Fruit fly (Drosophila melanogaster): ENCODE results near the gene Tango4.

Tango4 gene

DNA sequence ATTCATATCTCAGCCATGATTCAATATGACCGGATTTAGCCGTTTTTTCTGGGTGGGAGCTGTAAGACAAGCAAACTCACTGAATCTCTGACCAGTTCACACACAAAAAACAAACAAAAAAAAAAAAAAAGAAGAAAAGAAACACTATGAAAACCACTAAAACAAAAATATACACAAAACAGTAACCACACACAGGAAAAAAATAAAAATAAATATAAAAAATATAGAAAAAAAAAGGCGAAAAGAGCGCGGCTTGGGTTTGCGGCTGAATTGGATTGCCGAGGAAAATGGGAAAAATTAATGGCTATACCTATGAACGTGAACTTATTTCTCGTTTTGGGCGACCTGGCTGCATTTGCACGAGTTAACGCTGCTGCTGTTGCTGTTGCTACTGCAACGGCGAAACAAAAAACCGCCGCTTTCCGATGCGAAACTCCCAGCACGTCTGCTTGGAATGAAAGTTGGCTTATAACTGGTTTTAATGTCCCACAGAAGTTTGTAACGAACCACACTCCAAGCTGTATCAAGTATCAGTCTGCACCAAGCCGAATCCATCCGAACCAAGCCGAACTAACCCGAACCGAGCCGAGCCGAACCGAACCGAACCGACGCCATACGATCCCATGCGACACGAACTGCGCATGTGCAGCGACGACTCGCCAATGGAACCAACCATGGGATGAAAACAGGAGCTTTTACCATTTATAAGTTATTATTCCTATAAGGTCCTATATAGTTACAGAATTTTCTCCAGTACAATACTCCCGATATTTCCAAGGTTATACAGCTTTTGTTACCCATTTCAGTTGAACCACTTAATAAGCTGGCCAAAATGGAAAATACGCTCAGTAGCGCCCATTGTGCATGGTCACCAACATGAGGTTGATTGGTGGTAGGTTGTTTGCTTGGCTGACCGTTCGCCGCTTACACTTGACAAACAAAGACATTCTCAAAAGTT is 17.2 kb upstream of the Tango4 start, which contains the start of gene fw (continued):
- peak; percentile 36 for TF ChIP-seq Antp (GFP tag; optimal IDR thresholded peaks at IDR 0.05)
- TF ChIP-seq Spps (tag; optimal IDR thresholded peaks at IDR 0.05): no peak
- TF ChIP-seq CG10321 (GFP tag; IDR thresholded peaks at IDR 0.05): no peak
- no peak for TF ChIP-seq MBD-R2 (GFP tag; IDR thresholded peaks at IDR 0.05)
- TF ChIP-seq BEAF-32 (GFP tag; optimal IDR thresholded peaks at IDR 0.05): no peak
- TF ChIP-seq CG34224 (GFP tag; IDR thresholded peaks at IDR 0.05; ENCODE audit: partially characterized antibody): no peak
- TF ChIP-seq nerfin-2 (GFP tag; IDR thresholded peaks at IDR 0.05; ENCODE audit: partially characterized antibody): no peak
- no peak for TF ChIP-seq Doc2 (GFP tag; IDR thresholded peaks at IDR 0.05)
- peak; percentile 47; the same call in 1 of the 3 replicates for TF ChIP-seq H15 (GFP tag; IDR thresholded peaks at IDR 0.05)
- TF ChIP-seq Gsc (GFP tag; IDR thresholded peaks at IDR 0.05): no peak
- no peak for TF ChIP-seq gsb-n (tag; optimal IDR thresholded peaks at IDR 0.05)
- no peak for TF ChIP-seq tx (GFP tag; optimal IDR thresholded peaks at IDR 0.05)
- no peak for TF ChIP-seq CG8281 (tag; optimal IDR thresholded peaks at IDR 0.05)
- TF ChIP-seq nerfin-1 (tag; optimal IDR thresholded peaks at IDR 0.05): no peak
- TF ChIP-seq Adf1 (GFP tag; IDR thresholded peaks at IDR 0.05): no peak
- no peak for TF ChIP-seq run (tag; optimal IDR thresholded peaks at IDR 0.05)
- TF ChIP-seq yki (optimal IDR thresholded peaks at IDR 0.05): no peak
- TF ChIP-seq Deaf1 (tag; optimal IDR thresholded peaks at IDR 0.05): peak; percentile 99
- TF ChIP-seq al (GFP tag; IDR thresholded peaks at IDR 0.05): no peak
- TF ChIP-seq Doc3 (GFP tag; IDR thresholded peaks at IDR 0.05; ENCODE audit: partially characterized antibody): no peak
- no peak for TF ChIP-seq CG31224 (GFP tag; IDR thresholded peaks at IDR 0.05)
- no peak for TF ChIP-seq z (GFP tag; IDR thresholded peaks at IDR 0.05)
- no peak for TF ChIP-seq HmgD (GFP tag; optimal IDR thresholded peaks at IDR 0.05)
- TF ChIP-seq CG2120 (GFP tag; optimal IDR thresholded peaks at IDR 0.05): peak; percentile 35
- TF ChIP-seq Hsf (GFP tag; optimal IDR thresholded peaks at IDR 0.05): peak; percentile 28
- TF ChIP-seq cad (GFP tag; optimal IDR thresholded peaks at IDR 0.05): no peak
- TF ChIP-seq ftz-f1 (GFP tag; optimal IDR thresholded peaks at IDR 0.05): no peak
- no peak for TF ChIP-seq en (GFP tag; optimal IDR thresholded peaks at IDR 0.05)
- no peak for TF ChIP-seq Stat92E (GFP tag; optimal IDR thresholded peaks at IDR 0.05)
- TF ChIP-seq her (GFP tag; optimal IDR thresholded peaks at IDR 0.05): no peak
- TF ChIP-seq wek (GFP tag; optimal IDR thresholded peaks at IDR 0.05): no peak
- TF ChIP-seq ken (GFP tag; IDR thresholded peaks at IDR 0.05): 0 out of 3 replicates have a peak, but pooled peaks have one; percentile 31
- TF ChIP-seq Nf-YB (GFP tag; optimal IDR thresholded peaks at IDR 0.05): no peak
- no peak for TF ChIP-seq Six4 (GFP tag; optimal IDR thresholded peaks at IDR 0.05)
- TF ChIP-seq repo (GFP tag; optimal IDR thresholded peaks at IDR 0.05): peak; percentile 39
- no peak for TF ChIP-seq unc-4 (GFP tag; IDR thresholded peaks at IDR 0.05; ENCODE audit: partially characterized antibody)
- TF ChIP-seq CrebB (tag; optimal IDR thresholded peaks at IDR 0.05): no peak
- no peak for TF ChIP-seq Asciz (GFP tag; optimal IDR thresholded peaks at IDR 0.05)
- TF ChIP-seq CG9932 (GFP tag; IDR thresholded peaks at IDR 0.05): peak; percentile 40; the same call in 1 of the 2 replicates
- TF ChIP-seq sqz (GFP tag; optimal IDR thresholded peaks at IDR 0.05): no peak
- TF ChIP-seq Dbx (GFP tag; IDR thresholded peaks at IDR 0.05): no peak
- no peak for TF ChIP-seq nom (GFP tag; optimal IDR thresholded peaks at IDR 0.05)
- TF ChIP-seq Chrac-16 (GFP tag; optimal IDR thresholded peaks at IDR 0.05): no peak
- no peak for TF ChIP-seq CG3281 (GFP tag; optimal IDR thresholded peaks at IDR 0.05)
- TF ChIP-seq CG12299 (tag; optimal IDR thresholded peaks at IDR 0.05): no peak
- no peak for TF ChIP-seq CG8089 (GFP tag; optimal IDR thresholded peaks at IDR 0.05)
- peak; percentile 14 for TF ChIP-seq Blimp-1 (GFP tag; optimal IDR thresholded peaks at IDR 0.05)
- peak; percentile 7 for TF ChIP-seq Hr3 (GFP tag; optimal IDR thresholded peaks at IDR 0.05)
- no peak for TF ChIP-seq Oaz (GFP tag; IDR thresholded peaks at IDR 0.05)

All from whole organism, embryonic.